Fruit fly (Drosophila melanogaster) whole organism, wandering third instar larva: ENCODE measurements around the gene CG15387.

Source experiments
- Abd-B ChIP-seq: fragments of >200 bp; optimal IDR thresholded peaks from 2 replicates; lab custom pipeline; 2017; ENCODE audit warnings: missing biosample characterization, missing genetic modification characterization
- CG32264 ChIP-seq: fragments of 200-800 bp; sonication (Bioruptor generic); optimal IDR thresholded peaks from 2 replicates; lab custom pipeline; 2016; ENCODE audit warnings: missing biosample characterization, missing genetic modification characterization
- CG9705 ChIP-seq: fragments of 200-800 bp; sonication (Bioruptor generic); optimal IDR thresholded peaks from 2 replicates; lab custom pipeline; 2018; ENCODE audit warnings: missing biosample characterization, mild to moderate bottlenecking, missing genetic modification characterization
- CrebA ChIP-seq: fragments of 200-800 bp; sonication (Bioruptor generic); optimal IDR thresholded peaks from 2 replicates; lab custom pipeline; 2016; ENCODE audit warnings: missing biosample characterization, mild to moderate bottlenecking, missing genetic modification characterization, borderline replicate concordance
- Dfd ChIP-seq: fragments of >200 bp; optimal IDR thresholded peaks from 2 replicates; lab custom pipeline; 2017; ENCODE audit warnings: missing biosample characterization, missing genetic modification characterization
- Dif ChIP-seq: fragments of 200-275, 200-300 bp; sonication (Bioruptor generic); optimal IDR thresholded peaks from 2 replicates; lab custom pipeline; 2018; ENCODE audit warnings: missing biosample characterization, missing genetic modification characterization; ENCODE audit not compliant: partially characterized antibody
- GATAd ChIP-seq: sonication (Bioruptor generic); optimal IDR thresholded peaks from 2 replicates; lab custom pipeline; 2016; ENCODE audit warnings: missing biosample characterization, missing genetic modification characterization
- HLH106 ChIP-seq: fragments of 200-800 bp; optimal IDR thresholded peaks from 3 replicates; lab custom pipeline; 2019; ENCODE audit warnings: missing biosample characterization, mild to moderate bottlenecking, missing genetic modification characterization, moderate library complexity
- Hnf4 ChIP-seq: fragments of 200-800 bp; sonication (Bioruptor generic); optimal IDR thresholded peaks from 2 replicates; lab custom pipeline; 2016; ENCODE audit warnings: missing biosample characterization, mild to moderate bottlenecking, missing genetic modification characterization
- Hr78 ChIP-seq: fragments of >200 bp; optimal IDR thresholded peaks from 2 replicates; lab custom pipeline; 2017; ENCODE audit warnings: missing biosample characterization, missing genetic modification characterization
- Hr83 ChIP-seq: fragments of 200-300 bp; sonication (Bioruptor generic); optimal IDR thresholded peaks from 2 replicates; lab custom pipeline; 2016; ENCODE audit warnings: missing biosample characterization, mild to moderate bottlenecking, missing genetic modification characterization, moderate library complexity; ENCODE audit not compliant: poor library complexity, severe bottlenecking
- Jra ChIP-seq: sonication (Bioruptor generic); optimal IDR thresholded peaks from 2 replicates; lab custom pipeline; 2016; ENCODE audit warnings: missing biosample characterization, missing genetic modification characterization
- Mio ChIP-seq: sonication (Bioruptor generic); optimal IDR thresholded peaks from 2 replicates; lab custom pipeline; 2016; ENCODE audit warnings: missing biosample characterization, missing genetic modification characterization
- Myc ChIP-seq: fragments of >200 bp; optimal IDR thresholded peaks from 2 replicates; lab custom pipeline; 2017
- N ChIP-seq: fragments of >200 bp; optimal IDR thresholded peaks from 2 replicates; lab custom pipeline; 2018; ENCODE audit warnings: missing biosample characterization, missing external identifiers, missing genetic modification characterization
- OdsH ChIP-seq: fragments of 200-800 bp; sonication (Bioruptor generic); optimal IDR thresholded peaks from 2 replicates; lab custom pipeline; 2016; ENCODE audit warnings: missing biosample characterization, mild to moderate bottlenecking, missing genetic modification characterization
- Rel ChIP-seq, 2 experiments: fragments of 200-800 bp; sonication (Bioruptor generic) in 1 of 2; optimal IDR thresholded peaks; 2 replicates in 1 of 2; 3 replicates in 1 of 2; lab custom pipeline; 2016 to 2019; ENCODE audit warnings: mild to moderate bottlenecking in 2 of 2, missing biosample characterization in 2 of 2, missing genetic modification characterization in 2 of 2, moderate library complexity in 1 of 2
- Sp1 ChIP-seq: fragments of 200-800 bp; sonication (Bioruptor generic); optimal IDR thresholded peaks from 3 replicates; lab custom pipeline; 2019; ENCODE audit warnings: missing biosample characterization, mild to moderate bottlenecking, missing genetic modification characterization, moderate library complexity
- Vsx2 ChIP-seq: fragments of 200-300, 225-300 bp; sonication (Bioruptor generic); optimal IDR thresholded peaks from 2 replicates; lab custom pipeline; 2018; ENCODE audit warnings: missing biosample characterization, missing genetic modification characterization; ENCODE audit not compliant: partially characterized antibody
- br ChIP-seq: fragments of 200-800 bp; sonication (Bioruptor generic); optimal IDR thresholded peaks from 2 replicates; lab custom pipeline; 2016; ENCODE audit warnings: missing biosample characterization, missing genetic modification characterization
- brk ChIP-seq: fragments of 200-800 bp; sonication (Bioruptor generic); optimal IDR thresholded peaks from 2 replicates; lab custom pipeline; 2016; ENCODE audit warnings: missing biosample characterization, mild to moderate bottlenecking, missing genetic modification characterization
- dl ChIP-seq, 2 experiments: fragments of 175-275, 200-275 bp in 1 of 2; fragments of 200-275 bp in 1 of 2; sonication (Bioruptor generic); optimal IDR thresholded peaks; lab custom pipeline; 2018; ENCODE audit warnings: mild to moderate bottlenecking in 2 of 2, missing biosample characterization in 2 of 2, missing genetic modification characterization in 2 of 2, moderate library complexity in 2 of 2; ENCODE audit not compliant: partially characterized antibody in 2 of 2, insufficient read depth in 1 of 2
- dmrt93B ChIP-seq: fragments of 200-800 bp; sonication (Bioruptor generic); optimal IDR thresholded peaks from 2 replicates; lab custom pipeline; 2018; ENCODE audit warnings: missing biosample characterization, mild to moderate bottlenecking, missing genetic modification characterization
- dsf ChIP-seq: sonication (Bioruptor generic); optimal IDR thresholded peaks from 2 replicates; lab custom pipeline; 2016; ENCODE audit warnings: missing biosample characterization, missing genetic modification characterization, borderline replicate concordance
- ey ChIP-seq: fragments of 200-800 bp; sonication (Bioruptor generic); optimal IDR thresholded peaks from 2 replicates; lab custom pipeline; 2016; ENCODE audit warnings: missing biosample characterization, missing genetic modification characterization
- foxo ChIP-seq, 2 experiments: fragments of 200-800 bp; sonication (Bioruptor generic); optimal IDR thresholded peaks; 2 replicates in 1 of 2; 3 replicates in 1 of 2; lab custom pipeline; 2016 to 2017; ENCODE audit warnings: missing biosample characterization in 2 of 2, missing genetic modification characterization in 2 of 2
- fru ChIP-seq: fragments of 200-800 bp; sonication (Bioruptor generic); optimal IDR thresholded peaks from 3 replicates; lab custom pipeline; 2016; ENCODE audit warnings: missing biosample characterization, mild to moderate bottlenecking, missing genetic modification characterization
- h ChIP-seq: fragments of 200-800 bp; sonication (Bioruptor generic); optimal IDR thresholded peaks from 3 replicates; lab custom pipeline; 2016; ENCODE audit warnings: missing biosample characterization, mild to moderate bottlenecking, missing genetic modification characterization
- jim ChIP-seq: fragments of 175-275, 200-325 bp; sonication (Bioruptor generic); optimal IDR thresholded peaks from 2 replicates; lab custom pipeline; 2016; ENCODE audit warnings: missing biosample characterization, mild to moderate bottlenecking, missing genetic modification characterization
- lola ChIP-seq: fragments of >200 bp; optimal IDR thresholded peaks from 2 replicates; lab custom pipeline; 2017; ENCODE audit warnings: missing biosample characterization, missing genetic modification characterization
- pan ChIP-seq: fragments of >200 bp; optimal IDR thresholded peaks from 2 replicates; lab custom pipeline; 2017
- psq ChIP-seq: fragments of 200-800 bp; sonication (Bioruptor generic); optimal IDR thresholded peaks from 3 replicates; lab custom pipeline; 2017; ENCODE audit warnings: missing biosample characterization, mild to moderate bottlenecking, missing genetic modification characterization, moderate library complexity
- rgr ChIP-seq: fragments of 200-800 bp; sonication (Bioruptor generic); optimal IDR thresholded peaks from 3 replicates; lab custom pipeline; 2016; ENCODE audit warnings: missing biosample characterization, mild to moderate bottlenecking, missing genetic modification characterization
- sage ChIP-seq: fragments of 200-800 bp; sonication (Bioruptor generic); optimal IDR thresholded peaks from 2 replicates; lab custom pipeline; 2016; ENCODE audit warnings: missing biosample characterization, mild to moderate bottlenecking, missing genetic modification characterization
- sv ChIP-seq: fragments of 200-800 bp; sonication (Bioruptor generic); optimal IDR thresholded peaks from 3 replicates; lab custom pipeline; 2016; ENCODE audit warnings: missing biosample characterization, missing genetic modification characterization
- tai ChIP-seq: sonication (Bioruptor generic); optimal IDR thresholded peaks from 2 replicates; lab custom pipeline; 2016; ENCODE audit warnings: missing biosample characterization, missing genetic modification characterization
- usp ChIP-seq: fragments of >200 bp; optimal IDR thresholded peaks from 2 replicates; lab custom pipeline; 2017; ENCODE audit warnings: missing biosample characterization, missing genetic modification characterization
- woc ChIP-seq: sonication (Bioruptor generic); optimal IDR thresholded peaks from 2 replicates; lab custom pipeline; 2016; ENCODE audit warnings: missing biosample characterization, mild to moderate bottlenecking, missing genetic modification characterization

Gene CG15387

DNA sequence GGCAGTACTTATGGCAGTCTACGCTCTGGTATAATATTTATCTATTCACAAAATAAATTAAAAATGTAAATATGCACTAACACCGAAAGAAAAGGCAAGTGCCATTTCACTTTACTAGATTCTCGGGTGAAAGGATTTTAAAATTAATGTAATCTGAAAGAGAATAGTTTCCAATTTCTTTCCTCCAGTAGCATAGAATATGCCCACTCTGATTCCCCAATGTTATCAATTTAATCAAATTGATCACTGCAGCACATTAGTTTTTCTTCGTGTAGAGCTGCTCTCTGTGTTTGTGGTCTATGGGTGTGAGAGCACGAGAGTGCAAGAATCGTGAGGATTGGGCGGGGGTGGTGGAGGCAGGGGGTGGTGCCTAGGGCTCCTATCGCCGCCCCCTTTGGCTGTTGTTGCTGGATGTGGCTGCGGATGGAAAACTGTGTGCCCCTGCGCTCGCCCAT is 25.0 kb downstream of the CG15387 start:
- no peak for TF ChIP-seq Vsx2 (GFP tag; lab: Kevin White, UChicago)
- no peak for TF ChIP-seq Dif (GFP tag; lab: Kevin White, UChicago)
- TF ChIP-seq h (GFP tag; lab: Kevin White, UChicago): peak; percentile 85
- TF ChIP-seq Hnf4 (GFP tag; lab: Kevin White, UChicago): peak; percentile 65
- TF ChIP-seq Rel (GFP tag; optimal IDR thresholded peaks at IDR 0.05; lab: Kevin White, UChicago): no peak
- TF ChIP-seq Rel (tag; optimal IDR thresholded peaks at IDR 0.05; lab: Kevin White, UChicago): no peak
- peak; percentile 48 for TF ChIP-seq psq (GFP tag; lab: Kevin White, UChicago)
- peak; percentile 47 for TF ChIP-seq brk (GFP tag; lab: Kevin White, UChicago)
- TF ChIP-seq woc: peak; percentile 24
- TF ChIP-seq Hr78 (GFP tag; lab: Kevin White, UChicago): no peak
- no peak for TF ChIP-seq pan (lab: Kevin White, UChicago)
- TF ChIP-seq Hr83 (GFP tag; lab: Kevin White, UChicago): no peak
- peak; percentile 78 for TF ChIP-seq Sp1 (GFP tag; lab: Kevin White, UChicago)
- peak; percentile 7 for TF ChIP-seq CrebA (GFP tag; lab: Kevin White, UChicago)
- no peak for TF ChIP-seq Myc
- no peak for TF ChIP-seq dl (GFP tag; optimal IDR thresholded peaks at IDR 0.05; lab: Kevin White, UChicago; ENCODE audit: insufficient read depth in 1 of 2, partially characterized antibody in 2 of 2)
- peak; percentile 58 for TF ChIP-seq dmrt93B (GFP tag; lab: Kevin White, UChicago)
- TF ChIP-seq Dfd (GFP tag; lab: Kevin White, UChicago): no peak
- TF ChIP-seq ey: peak; percentile 78
- peak; percentile 51 for TF ChIP-seq tai
- TF ChIP-seq usp (GFP tag; lab: Kevin White, UChicago): no peak
- no peak for TF ChIP-seq Mio (GFP tag; lab: Kevin White, UChicago)
- TF ChIP-seq GATAd (GFP tag; lab: Kevin White, UChicago): no peak
- peak; percentile 76 for TF ChIP-seq fru (GFP tag; lab: Kevin White, UChicago)
- TF ChIP-seq HLH106: peak; percentile 74
- TF ChIP-seq br (GFP tag; lab: Kevin White, UChicago): peak; percentile 76
- TF ChIP-seq Jra: no peak
- TF ChIP-seq sv (GFP tag; lab: Kevin White, UChicago): peak; percentile 64
- no peak for TF ChIP-seq N (GFP tag; lab: Kevin White, UChicago)
- no peak for TF ChIP-seq dsf (GFP tag; lab: Kevin White, UChicago)
- peak; percentile 78 for TF ChIP-seq rgr (GFP tag; lab: Kevin White, UChicago)
- TF ChIP-seq sage: peak; percentile 61
- TF ChIP-seq Abd-B (GFP tag; lab: Kevin White, UChicago): no peak
- TF ChIP-seq CG9705: peak; percentile 25
- TF ChIP-seq CG32264 (GFP tag; lab: Kevin White, UChicago): peak; percentile 72
- peak; percentile 73 for TF ChIP-seq OdsH (GFP tag; lab: Kevin White, UChicago)
- TF ChIP-seq jim (GFP tag; lab: Kevin White, UChicago): no peak
- no peak for TF ChIP-seq lola (GFP tag; lab: Kevin White, UChicago)
- TF ChIP-seq foxo (GFP tag; optimal IDR thresholded peaks at IDR 0.05; lab: Kevin White, UChicago): peak in 1 of 2 experiments; percentile 82
- TF ChIP-seq, all 38 proteins: peak for 20

DNA sequence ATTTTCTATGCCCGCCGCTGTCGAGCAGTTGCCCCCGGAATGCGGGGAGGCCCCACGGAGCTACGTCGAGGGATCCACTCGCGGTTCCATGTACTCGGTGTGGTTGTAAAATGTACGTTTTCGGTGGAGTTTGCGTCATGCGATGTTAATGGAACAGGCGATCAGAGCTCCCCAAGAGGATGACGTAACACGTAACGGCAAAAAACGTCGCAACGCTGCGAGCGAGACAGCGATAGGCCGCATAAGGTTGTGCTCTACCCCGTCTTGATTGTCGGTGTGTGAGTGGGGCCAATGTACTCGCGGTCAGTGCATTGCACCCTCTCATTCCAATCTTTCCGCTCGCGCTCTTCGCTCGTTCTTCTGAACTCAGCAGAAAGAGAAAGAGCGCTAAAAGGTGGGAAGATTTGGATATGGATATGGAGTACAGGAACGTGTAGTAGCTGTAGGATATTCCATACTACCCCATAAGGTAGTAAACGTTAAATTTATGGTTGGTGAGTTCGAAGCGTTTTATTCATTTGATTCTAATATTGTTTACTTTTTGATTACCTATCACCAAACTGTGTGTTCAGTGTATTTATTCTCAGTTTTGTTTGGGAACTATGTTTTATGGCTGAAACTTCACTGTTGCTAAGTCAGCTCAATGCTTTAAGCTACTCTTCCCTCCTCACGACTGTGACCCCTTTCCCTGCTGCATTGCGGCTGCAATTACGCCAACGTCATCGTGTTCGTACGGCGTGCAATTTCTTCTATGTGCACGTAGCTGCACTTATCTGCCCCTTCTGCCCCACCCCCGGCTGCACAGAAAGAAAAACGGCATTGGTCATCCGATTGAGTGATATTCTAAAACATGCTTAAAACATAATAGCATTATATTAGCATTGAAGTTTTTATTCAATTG is 25.7 kb downstream of the CG15387 start:
- TF ChIP-seq Hr83 (GFP tag; lab: Kevin White, UChicago) (peak; percentile 93), Dif (GFP tag; lab: Kevin White, UChicago) (peak; percentile 97), Myc (no peak), Vsx2 (GFP tag; lab: Kevin White, UChicago) (peak; percentile 97), foxo (GFP tag; optimal IDR thresholded peaks at IDR 0.05; lab: Kevin White, UChicago) (no peak), sage (peak; percentile 63), Dfd (GFP tag; lab: Kevin White, UChicago) (no peak), GATAd (GFP tag; lab: Kevin White, UChicago) (no peak), OdsH (GFP tag; lab: Kevin White, UChicago) (peak; percentile 20), rgr (GFP tag; lab: Kevin White, UChicago) (peak; percentile 36), dmrt93B (GFP tag; lab: Kevin White, UChicago) (no peak), Jra (peak; percentile 63), Mio (GFP tag; lab: Kevin White, UChicago) (peak; percentile 35), dl (GFP tag; optimal IDR thresholded peaks at IDR 0.05; lab: Kevin White, UChicago; ENCODE audit: insufficient read depth in 1 of 2, partially characterized antibody in 2 of 2) (peak; percentile 90 to 96), N (GFP tag; lab: Kevin White, UChicago) (no peak), Sp1 (GFP tag; lab: Kevin White, UChicago) (no peak), CG32264 (GFP tag; lab: Kevin White, UChicago) (peak; percentile 36), Abd-B (GFP tag; lab: Kevin White, UChicago) (no peak), tai (peak; percentile 97), lola (GFP tag; lab: Kevin White, UChicago) (no peak), Hr78 (GFP tag; lab: Kevin White, UChicago) (no peak), ey (no peak), CrebA (GFP tag; lab: Kevin White, UChicago) (peak; percentile 94), sv (GFP tag; lab: Kevin White, UChicago) (no peak), fru (GFP tag; lab: Kevin White, UChicago) (peak; percentile 59), pan (lab: Kevin White, UChicago) (no peak), woc (peak; percentile 52), brk (GFP tag; lab: Kevin White, UChicago) (no peak), CG9705 (no peak), psq (GFP tag; lab: Kevin White, UChicago) (peak; percentile 91), HLH106 (no peak), jim (GFP tag; lab: Kevin White, UChicago) (no peak), Hnf4 (GFP tag; lab: Kevin White, UChicago) (peak; percentile 75), dsf (GFP tag; lab: Kevin White, UChicago) (no peak), h (GFP tag; lab: Kevin White, UChicago) (peak; percentile 58), usp (GFP tag; lab: Kevin White, UChicago) (no peak)
